Worm (Caenorhabditis elegans): Measurements from ENCODE around the gene ZC449.1.

ZC449.1 gene

ce11 chrX:5024300-5024699, at the start of gene ZC449.1:
TSS of gene ZC449.1 (plus strand) at chrX:5024420.
- TF ChIP-seq unc-62 (GFP tag; optimal IDR thresholded peaks at IDR 0.05) = no peak

DNA sequence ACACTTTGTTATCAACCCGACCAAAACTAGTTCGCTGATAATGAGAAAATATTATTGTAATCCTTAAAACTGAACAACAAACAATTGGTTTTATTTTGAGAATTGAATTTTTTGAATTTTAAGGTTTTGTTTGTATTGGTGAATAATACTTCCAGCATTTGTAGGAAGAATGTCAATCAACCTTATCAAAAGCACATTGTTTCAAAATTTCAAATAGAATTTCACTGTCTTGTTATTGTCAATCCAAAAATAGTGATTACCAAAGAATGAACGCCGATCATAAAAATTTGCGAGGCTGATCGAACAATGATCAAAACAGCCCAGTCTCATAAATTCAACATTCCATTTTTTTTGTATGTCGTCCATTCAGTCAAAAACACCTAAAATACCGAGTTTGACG, 49.7 kb upstream of the ZC449.1 start:
- no peak for TF ChIP-seq unc-62 (GFP tag; optimal IDR thresholded peaks at IDR 0.05)

ce11 chrX:4976530-4976929, 47.7 kb upstream of the ZC449.1 start, which contains the start of gene lfi-1:
TSS of gene lfi-1 (plus strand) at chrX:4976830.
- TF ChIP-seq unc-62 (GFP tag; optimal IDR thresholded peaks at IDR 0.05) = no peak

DNA sequence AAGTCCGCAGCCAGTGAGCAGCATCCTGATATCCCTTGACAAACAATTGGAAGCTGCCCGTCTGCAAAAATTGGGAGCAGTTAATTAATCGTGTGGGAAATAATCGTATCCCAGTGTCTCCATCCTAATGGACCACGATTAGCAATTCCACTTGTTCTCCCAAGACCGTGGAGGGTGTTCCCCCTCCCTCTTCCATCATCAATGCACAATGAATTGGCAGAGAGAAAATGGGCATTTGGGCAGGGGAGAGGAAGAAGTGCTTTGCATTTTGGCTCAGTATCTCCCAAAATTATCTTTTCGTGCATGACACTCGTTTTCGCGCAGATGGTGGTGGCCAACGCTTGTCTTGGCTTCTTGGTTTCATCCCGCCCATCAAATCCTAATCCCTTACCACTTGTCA, 46.1 kb upstream of the ZC449.1 start:
- TF ChIP-seq unc-62 (GFP tag; optimal IDR thresholded peaks at IDR 0.05) = no peak

- TF ChIP-seq unc-62 (GFP tag; optimal IDR thresholded peaks at IDR 0.05) = no peak
These were observed 45.2 kb upstream of the ZC449.1 start for ce11 chrX:4979060-4979459.

DNA sequence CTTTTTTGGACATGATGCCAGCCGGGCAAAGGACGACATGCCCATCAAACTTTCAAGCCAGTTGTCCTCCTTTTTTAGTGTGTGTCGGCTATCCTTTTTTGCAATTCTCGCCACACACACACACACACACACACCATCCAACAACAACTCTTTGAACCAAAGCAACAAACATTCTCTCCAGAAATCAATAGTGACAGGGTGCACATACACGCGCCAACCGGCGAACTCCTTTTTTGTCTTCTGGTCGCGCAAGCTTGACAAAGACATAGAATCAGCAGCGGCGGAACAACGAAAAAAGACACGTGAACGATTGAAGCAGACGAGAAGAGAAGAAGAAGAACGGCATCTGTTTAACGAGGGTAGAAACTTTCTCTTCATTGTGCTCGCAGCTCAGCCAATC, 43.2 kb upstream of the ZC449.1 start:
- no peak for TF ChIP-seq unc-62 (GFP tag; optimal IDR thresholded peaks at IDR 0.05)

DNA sequence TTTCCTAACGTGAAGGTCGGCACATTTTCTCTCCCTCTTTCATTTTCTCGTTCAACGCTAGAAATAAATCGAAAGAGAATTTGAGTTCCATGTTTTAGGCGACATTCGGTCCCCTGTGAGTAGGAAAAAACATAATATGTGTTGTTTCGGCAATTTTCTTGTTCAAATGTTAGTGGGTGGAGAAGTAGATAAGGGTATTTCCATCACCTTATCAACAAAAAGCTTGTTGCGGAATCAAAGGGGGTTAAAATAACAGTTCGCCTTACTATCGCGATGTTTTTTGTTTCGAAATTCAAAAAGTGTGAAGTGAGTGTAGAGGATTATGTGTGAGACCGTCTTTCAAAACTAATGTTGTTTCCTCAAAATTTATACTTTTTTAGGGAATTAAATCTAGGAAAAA, 42.6 kb upstream of the ZC449.1 start:
- no peak for TF ChIP-seq unc-62 (GFP tag; optimal IDR thresholded peaks at IDR 0.05)

DNA sequence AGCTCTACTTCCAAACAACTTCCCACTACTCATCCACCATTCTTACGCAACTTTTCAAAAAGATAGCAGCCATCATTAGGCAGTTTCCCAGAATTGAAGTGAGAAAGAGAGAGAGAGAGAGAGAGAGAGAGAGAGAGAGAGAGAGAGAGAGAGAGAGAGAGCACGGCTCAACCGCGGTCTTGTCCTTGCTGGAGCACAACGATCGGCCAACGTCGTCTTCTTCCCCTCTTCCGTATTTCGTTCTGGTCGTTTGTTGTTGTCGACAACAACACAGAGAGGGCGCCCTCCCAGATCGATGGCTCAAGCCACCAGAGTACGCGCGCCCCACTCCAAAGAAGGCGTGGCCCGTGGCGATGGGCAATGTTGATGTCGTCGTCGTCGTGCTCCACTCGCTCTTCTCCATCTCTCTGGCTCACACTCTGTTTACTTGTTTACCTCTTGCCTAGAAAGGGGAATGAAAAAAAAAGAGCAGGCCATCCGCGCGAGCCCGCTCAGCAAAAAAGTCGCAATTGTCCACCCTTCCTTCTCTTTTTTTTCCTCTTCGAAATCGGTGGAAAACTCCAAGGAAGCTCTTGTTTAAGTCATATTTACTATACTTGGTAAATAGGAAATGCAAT, 42.1 kb upstream of the ZC449.1 start:
- TF ChIP-seq unc-62 (GFP tag; optimal IDR thresholded peaks at IDR 0.05) = no peak

DNA sequence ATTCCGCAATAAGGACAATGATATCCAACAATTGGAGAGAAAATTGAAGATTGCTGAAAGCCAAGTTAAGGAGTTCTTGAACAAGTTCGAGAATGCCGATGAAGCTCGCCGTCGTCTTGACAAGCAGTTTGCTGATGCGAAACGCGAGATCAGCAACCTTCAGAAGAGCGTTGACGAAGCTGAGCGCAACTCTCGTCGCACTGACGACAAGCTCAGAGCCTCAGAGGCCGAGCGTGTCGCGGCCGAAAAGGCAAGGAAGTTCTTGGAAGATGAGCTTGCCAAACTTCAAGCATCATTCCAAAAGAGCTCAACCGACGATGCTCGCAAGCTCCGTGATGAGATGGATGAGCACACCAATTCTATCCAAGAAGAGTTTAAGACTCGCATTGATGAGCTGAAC, 37.9 kb upstream of the ZC449.1 start:
- no peak for TF ChIP-seq unc-62 (GFP tag; optimal IDR thresholded peaks at IDR 0.05)

ce11 chrX:4987617-4988016, 36.6 kb upstream of the ZC449.1 start:
- TF ChIP-seq unc-62 (GFP tag; optimal IDR thresholded peaks at IDR 0.05) = no peak

- TF ChIP-seq unc-62 (GFP tag; optimal IDR thresholded peaks at IDR 0.05) = no peak
These were observed 31.7 kb upstream of the ZC449.1 start for ce11 chrX:4992523-4992922.

- TF ChIP-seq unc-62 (GFP tag; optimal IDR thresholded peaks at IDR 0.05) = no peak
These were observed 26.6 kb upstream of the ZC449.1 start, which contains the start of gene ZC8.6 for ce11 chrX:4997548-4998087. TSS of gene ZC8.6 (minus strand) at chrX:4997598.

ce11 chrX:4998875-4999274, 25.3 kb upstream of the ZC449.1 start, which contains the start of gene set-30:
TSS of gene set-30 (plus strand) at chrX:4999270.
- no peak for TF ChIP-seq unc-62 (GFP tag; optimal IDR thresholded peaks at IDR 0.05)

ce11 chrX:5004940-5005339, 19.3 kb upstream of the ZC449.1 start, which contains the start of gene hsd-2:
TSS of gene hsd-2 (plus strand) at chrX:5005240.
- no peak for TF ChIP-seq unc-62 (GFP tag; optimal IDR thresholded peaks at IDR 0.05)

- no peak for TF ChIP-seq unc-62 (GFP tag; optimal IDR thresholded peaks at IDR 0.05)
These were observed 17.2 kb upstream of the ZC449.1 start for ce11 chrX:5006972-5007371.

DNA sequence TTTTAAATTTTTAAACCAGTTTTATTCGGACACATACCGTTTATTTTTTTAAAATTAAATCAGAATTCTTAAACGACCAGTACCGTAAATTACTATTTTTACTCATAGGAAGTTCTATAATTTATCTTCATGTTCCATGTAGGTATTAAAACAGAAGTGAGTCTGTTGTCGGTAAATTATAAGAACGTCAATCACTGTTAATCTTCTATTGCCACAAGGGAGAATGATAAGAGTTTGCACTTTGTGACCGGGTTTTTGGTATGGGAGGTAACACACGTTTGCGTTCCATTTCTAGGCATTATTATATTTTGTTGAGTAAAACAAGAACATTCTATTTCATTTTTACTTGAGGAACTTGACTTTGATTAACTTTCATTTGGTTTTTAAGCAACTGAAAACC, 15.2 kb upstream of the ZC449.1 start, which contains the start of gene hsd-3:
Gene hsd-3, plus strand, starts transcription at position 301 of the 400 bp plus-strand sequence.
- no peak for TF ChIP-seq unc-62 (GFP tag; optimal IDR thresholded peaks at IDR 0.05)

DNA sequence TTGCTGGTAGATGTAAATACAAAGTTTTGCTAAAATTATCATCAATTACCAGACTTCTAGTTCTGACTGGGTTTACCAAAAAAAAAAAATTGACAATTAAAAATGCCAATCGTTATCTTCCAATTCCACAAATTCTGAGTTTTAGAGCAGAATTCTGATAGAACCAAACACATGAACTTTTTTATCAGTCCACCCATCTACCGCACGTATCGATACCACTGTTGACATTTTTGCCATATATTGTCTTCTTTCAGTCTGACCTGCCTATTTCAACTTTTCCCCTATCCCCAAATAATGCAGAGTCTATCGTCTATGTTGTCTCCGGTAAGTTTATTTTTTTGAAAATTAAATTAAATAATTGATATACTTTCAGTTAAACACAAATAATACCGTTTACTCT, 10.4 kb upstream of the ZC449.1 start, which contains the start of gene ZC449.7:
Gene ZC449.7, plus strand, starts transcription at position 249 of the 400 bp plus-strand sequence.
- TF ChIP-seq unc-62 (GFP tag; optimal IDR thresholded peaks at IDR 0.05) = no peak

All from whole organism, dauer.